Worm (Caenorhabditis elegans) whole organism, late embryonic: ENCODE results near the gene nhr-139.
A peak's percentile ranks its signal among the peaks of the same experiment; 100 is the strongest.

Experiments
- C38D4.7 ChIP-seq: fragments of 200-800 bp; sonication (Bioruptor generic); optimal IDR thresholded peaks from 2 replicates; lab custom pipeline; 2018; ENCODE audit warnings: mild to moderate bottlenecking, missing genetic modification characterization, moderate library complexity, missing compliant biosample characterization
- K09A11.1 ChIP-seq: sonication (generic microtip); optimal IDR thresholded peaks from 2 replicates; lab custom pipeline; 2017; ENCODE audit warnings: antibody characterized with exemption, mild to moderate bottlenecking, missing genetic modification characterization, missing compliant biosample characterization; ENCODE audit not compliant: insufficient read depth
- ceh-18 ChIP-seq: sonication (generic microtip); optimal IDR thresholded peaks from 2 replicates; lab custom pipeline; 2016; ENCODE audit warnings: missing genetic modification characterization, missing compliant biosample characterization
- ceh-2 ChIP-seq: sonication (generic microtip); optimal IDR thresholded peaks from 2 replicates; lab custom pipeline; 2016; ENCODE audit warnings: missing genotype, missing genetic modification characterization, missing compliant biosample characterization
- ceh-22 ChIP-seq: sonication (generic microtip); optimal IDR thresholded peaks from 2 replicates; lab custom pipeline; 2017; ENCODE audit warnings: missing biosample characterization, missing genetic modification characterization
- ceh-30 ChIP-seq: fragments of 150-350 bp; optimal IDR thresholded peaks from 2 replicates; lab custom pipeline; 2014; ENCODE audit warnings: missing biosample characterization, missing genetic modification characterization
- ceh-34 ChIP-seq: sonication (generic microtip); optimal IDR thresholded peaks from 2 replicates; lab custom pipeline; 2016; ENCODE audit warnings: mild to moderate bottlenecking, missing genetic modification characterization, missing compliant biosample characterization
- ceh-45 ChIP-seq: fragments of 200-800 bp; sonication (Bioruptor generic); IDR thresholded peaks from 2 replicates; pipeline ENCODE4 v1.3.6; 2022; ENCODE audit warnings: missing genetic modification reagents, missing genetic modification characterization, missing compliant biosample characterization
- ceh-6 ChIP-seq: fragments of 200-800 bp; sonication (Bioruptor generic); optimal IDR thresholded peaks from 2 replicates; lab custom pipeline; 2018; ENCODE audit warnings: mild to moderate bottlenecking, missing genetic modification characterization, missing compliant biosample characterization
- ceh-9 ChIP-seq: sonication (generic microtip); optimal IDR thresholded peaks from 2 replicates; lab custom pipeline; 2016; ENCODE audit warnings: mild to moderate bottlenecking, missing genetic modification characterization, inconsistent platforms, missing compliant biosample characterization
- che-1 ChIP-seq: sonication (generic microtip); optimal IDR thresholded peaks from 2 replicates; lab custom pipeline; 2016; ENCODE audit warnings: mild to moderate bottlenecking, missing genetic modification characterization, missing compliant biosample characterization
- dmd-4 ChIP-seq: sonication (generic microtip); optimal IDR thresholded peaks from 2 replicates; lab custom pipeline; 2016; ENCODE audit warnings: borderline replicate concordance, missing genetic modification characterization, missing compliant biosample characterization
- elt-2 ChIP-seq: sonication (generic microtip); optimal IDR thresholded peaks from 2 replicates; lab custom pipeline; 2016; ENCODE audit warnings: missing genetic modification reagents, missing genetic modification characterization, missing compliant biosample characterization
- ets-4 ChIP-seq: sonication (generic microtip); optimal IDR thresholded peaks from 2 replicates; lab custom pipeline; 2016; ENCODE audit warnings: missing genetic modification characterization, missing compliant biosample characterization
- eyg-1 ChIP-seq: sonication (generic microtip); optimal IDR thresholded peaks from 2 replicates; lab custom pipeline; 2016; ENCODE audit warnings: missing genotype, missing genetic modification characterization, missing compliant biosample characterization
- fax-1 ChIP-seq: sonication (generic microtip); optimal IDR thresholded peaks from 2 replicates; lab custom pipeline; 2016; ENCODE audit warnings: missing genotype, missing genetic modification characterization, missing compliant biosample characterization
- fkh-10 ChIP-seq: fragments of 150-350 bp; optimal IDR thresholded peaks from 2 replicates; lab custom pipeline; 2014; ENCODE audit warnings: missing biosample characterization, missing genetic modification reagents, missing genetic modification characterization
- hlh-15 ChIP-seq: sonication (generic microtip); optimal IDR thresholded peaks from 2 replicates; lab custom pipeline; 2016; ENCODE audit warnings: missing genetic modification characterization, missing compliant biosample characterization
- lim-6 ChIP-seq: sonication (generic microtip); optimal IDR thresholded peaks from 2 replicates; lab custom pipeline; 2016; ENCODE audit warnings: missing genetic modification characterization, missing compliant biosample characterization
- mec-3 ChIP-seq: sonication (generic microtip); optimal IDR thresholded peaks from 2 replicates; lab custom pipeline; 2016; ENCODE audit warnings: borderline replicate concordance, missing genetic modification characterization, missing compliant biosample characterization
- nfya-1 ChIP-seq: sonication (generic microtip); optimal IDR thresholded peaks from 2 replicates; lab custom pipeline; 2017; ENCODE audit warnings: missing genetic modification characterization, mild to moderate bottlenecking, missing compliant biosample characterization, antibody characterized with exemption, moderate library complexity
- nhr-232 ChIP-seq: sonication (generic microtip); optimal IDR thresholded peaks from 2 replicates; lab custom pipeline; 2016; ENCODE audit warnings: missing genetic modification characterization, missing compliant biosample characterization
- npax-4 ChIP-seq: sonication (generic microtip); optimal IDR thresholded peaks from 2 replicates; lab custom pipeline; 2016; ENCODE audit warnings: missing genetic modification characterization, missing compliant biosample characterization
- pag-3 ChIP-seq: sonication (generic microtip); optimal IDR thresholded peaks from 2 replicates; lab custom pipeline; 2016; ENCODE audit warnings: missing compliant biosample characterization, missing genetic modification characterization, borderline replicate concordance
- pat-9 ChIP-seq: fragments of 200-800 bp; sonication (Bioruptor generic); optimal IDR thresholded peaks from 2 replicates; lab custom pipeline; 2018; ENCODE audit warnings: mild to moderate bottlenecking, missing genetic modification characterization, moderate library complexity, missing compliant biosample characterization
- pax-1 ChIP-seq: fragments of 150-350 bp; optimal IDR thresholded peaks from 2 replicates; lab custom pipeline; 2014; ENCODE audit warnings: missing biosample characterization, missing genetic modification characterization
- pqm-1 ChIP-seq: sonication (generic microtip); optimal IDR thresholded peaks from 2 replicates; lab custom pipeline; 2016; ENCODE audit warnings: missing genetic modification characterization, missing compliant biosample characterization
- pros-1 ChIP-seq: fragments of 150-350 bp; optimal IDR thresholded peaks from 2 replicates; lab custom pipeline; 2014; ENCODE audit warnings: missing biosample characterization, missing genetic modification reagents, missing genetic modification characterization
- rnt-1 ChIP-seq: sonication (generic microtip); optimal IDR thresholded peaks from 2 replicates; lab custom pipeline; 2016; ENCODE audit warnings: missing genetic modification characterization, missing compliant biosample characterization
- sox-2 ChIP-seq: fragments of 200-800 bp; sonication (Bioruptor generic); IDR thresholded peaks from 2 replicates; pipeline ENCODE4 v1.3.6; 2022; ENCODE audit warnings: missing genetic modification reagents, missing genetic modification characterization, missing compliant biosample characterization
- sox-4 ChIP-seq: sonication (generic microtip); optimal IDR thresholded peaks from 2 replicates; lab custom pipeline; 2017; ENCODE audit warnings: mild to moderate bottlenecking, missing genetic modification characterization, inconsistent platforms, missing compliant biosample characterization
- syd-9 ChIP-seq: sonication (generic microtip); optimal IDR thresholded peaks from 2 replicates; lab custom pipeline; 2016; ENCODE audit warnings: mild to moderate bottlenecking, missing genetic modification characterization, moderate library complexity, missing compliant biosample characterization
- unc-42 ChIP-seq: sonication (generic microtip); optimal IDR thresholded peaks from 2 replicates; lab custom pipeline; 2016; ENCODE audit warnings: missing genotype, missing genetic modification characterization, missing compliant biosample characterization
- unc-55 ChIP-seq: sonication (generic microtip); optimal IDR thresholded peaks from 2 replicates; lab custom pipeline; 2017; ENCODE audit warnings: missing biosample characterization, missing genetic modification reagents, missing genetic modification characterization
- unc-86 ChIP-seq: sonication (generic microtip); optimal IDR thresholded peaks from 2 replicates; lab custom pipeline; 2016; ENCODE audit warnings: missing genetic modification characterization, missing compliant biosample characterization
- zip-5 ChIP-seq: sonication (generic microtip); optimal IDR thresholded peaks from 2 replicates; lab custom pipeline; 2016; ENCODE audit warnings: missing genetic modification characterization, missing compliant biosample characterization
- ztf-16 ChIP-seq: sonication (generic microtip); optimal IDR thresholded peaks from 2 replicates; lab custom pipeline; 2017; ENCODE audit warnings: missing genetic modification characterization, missing compliant biosample characterization

Gene nhr-139

ce11 chrV:6971567-6971966 is 16.0 kb downstream of the nhr-139 start, which contains the start of gene srx-59:
srx-59 (plus strand) TSS chrV:6971867.
- no peak for TF ChIP-seq zip-5 (tag; lab: Kevin White, UChicago)
- no peak for TF ChIP-seq nhr-232 (tag; lab: Kevin White, UChicago)
- TF ChIP-seq ceh-2 (tag; lab: Kevin White, UChicago): no peak
- no peak for TF ChIP-seq ceh-34 (tag; lab: Kevin White, UChicago)
- no peak for TF ChIP-seq hlh-15 (tag; lab: Kevin White, UChicago)
- no peak for TF ChIP-seq unc-42 (tag; lab: Kevin White, UChicago)
- no peak for TF ChIP-seq ceh-22 (tag; lab: Kevin White, UChicago)
- no peak for TF ChIP-seq fkh-10
- TF ChIP-seq ceh-18 (tag; lab: Kevin White, UChicago): no peak

- TF ChIP-seq ceh-9 (no peak), pros-1 (peak; percentile 57), unc-55 (GFP tag; lab: Kevin White, UChicago) (peak; percentile 30), eyg-1 (tag; lab: Kevin White, UChicago) (no peak), npax-4 (tag; lab: Kevin White, UChicago) (no peak), nfya-1 (tag; lab: Kevin White, UChicago) (peak; percentile 11), pat-9 (no peak)
Observed at ce11 chrV:6969950-6970532, 17.5 kb downstream of the nhr-139 start, which contains the start of gene ptr-15. ptr-15 (minus strand) TSS chrV:6970000.

- TF ChIP-seq che-1 (tag; lab: Kevin White, UChicago): no peak
- no peak for TF ChIP-seq sox-2 (GFP tag; lab: Robert Waterston, UW)
- TF ChIP-seq nfya-1 (tag; lab: Kevin White, UChicago): no peak
- no peak for TF ChIP-seq ceh-6 (GFP tag; lab: Kevin White, UChicago)
- TF ChIP-seq pqm-1 (tag; lab: Kevin White, UChicago): no peak
- TF ChIP-seq ztf-16 (tag; lab: Kevin White, UChicago): no peak
- TF ChIP-seq ceh-45 (GFP tag; lab: Robert Waterston, UW): no peak
- no peak for TF ChIP-seq rnt-1
- TF ChIP-seq elt-2 (tag; lab: Kevin White, UChicago): no peak
- no peak for TF ChIP-seq C38D4.7
- TF ChIP-seq ceh-22 (tag; lab: Kevin White, UChicago): no peak
- no peak for TF ChIP-seq pros-1
- no peak for TF ChIP-seq pat-9
- no peak for TF ChIP-seq ets-4
- TF ChIP-seq sox-4 (tag; lab: Kevin White, UChicago): no peak
- no peak for TF ChIP-seq lim-6 (tag; lab: Kevin White, UChicago)
Observed at ce11 chrV:6956237-6956636, 31.3 kb downstream of the nhr-139 start, which contains the start of gene mec-1. mec-1 (plus strand) TSS chrV:6956537.

- no peak for TF ChIP-seq pax-1 (tag; lab: Kevin White, UChicago)
- TF ChIP-seq ztf-16 (tag; lab: Kevin White, UChicago): no peak
- no peak for TF ChIP-seq unc-86 (tag; lab: Kevin White, UChicago)
- no peak for TF ChIP-seq dmd-4
- no peak for TF ChIP-seq pag-3
- no peak for TF ChIP-seq ceh-9
Observed at ce11 chrV:6953797-6954196, 33.8 kb downstream of the nhr-139 start, which contains the start of gene srg-31. srg-31 (minus strand) TSS chrV:6953897.

- TF ChIP-seq ceh-22 (tag; lab: Kevin White, UChicago) (no peak), lim-6 (tag; lab: Kevin White, UChicago) (no peak), npax-4 (tag; lab: Kevin White, UChicago) (no peak), ztf-16 (tag; lab: Kevin White, UChicago) (no peak), mec-3 (tag; lab: Kevin White, UChicago) (no peak), ceh-30 (tag; lab: Kevin White, UChicago) (no peak), nfya-1 (tag; lab: Kevin White, UChicago) (no peak), fax-1 (tag; lab: Kevin White, UChicago) (no peak), ceh-34 (tag; lab: Kevin White, UChicago) (no peak), K09A11.1 (tag; lab: Kevin White, UChicago) (no peak), zip-5 (tag; lab: Kevin White, UChicago) (no peak), syd-9 (tag; lab: Kevin White, UChicago) (no peak)
Observed at ce11 chrV:6951306-6951705, 36.3 kb downstream of the nhr-139 start, which contains the start of gene T07H8.11. T07H8.11 (minus strand) TSS chrV:6951406.
